Fruit fly (Drosophila melanogaster) whole organism, pupa: ENCODE data around the gene Toll-6.

Source experiments
- CG10348 ChIP-seq: fragments of 200-800 bp; sonication (Bioruptor generic); IDR thresholded peaks from 2 replicates; pipeline ENCODE4 v1.3.6; 2022; ENCODE audit warnings: missing biosample characterization, missing genetic modification characterization
- CG12605 ChIP-seq: fragments of 200-800 bp; sonication (Bioruptor generic); IDR thresholded peaks from 2 replicates; pipeline ENCODE4 v1.3.6; 2022; ENCODE audit warnings: missing biosample characterization, missing genetic modification characterization
- CG13204 ChIP-seq: fragments of 200-800 bp; sonication (Bioruptor generic); optimal IDR thresholded peaks from 2 replicates; lab custom pipeline; 2018; ENCODE audit warnings: missing biosample characterization, mild to moderate bottlenecking, missing genetic modification characterization, moderate library complexity
- CG15710 ChIP-seq: fragments of 200-800 bp; sonication (Bioruptor generic); optimal IDR thresholded peaks from 2 replicates; lab custom pipeline; 2018; ENCODE audit warnings: missing biosample characterization, mild to moderate bottlenecking, missing genetic modification characterization, moderate library complexity
- CG17806 ChIP-seq: fragments of 200-800 bp; sonication (Bioruptor generic); optimal IDR thresholded peaks from 2 replicates; lab custom pipeline; 2018; ENCODE audit warnings: missing biosample characterization, mild to moderate bottlenecking, missing genetic modification characterization, moderate library complexity
- CG32121 ChIP-seq: fragments of 200-800 bp; sonication (Bioruptor generic); IDR thresholded peaks from 2 replicates; pipeline ENCODE4 v1.3.6; 2022; ENCODE audit warnings: missing biosample characterization, missing genetic modification characterization
- CG34367 ChIP-seq: fragments of 200-800 bp; sonication (Bioruptor generic); optimal IDR thresholded peaks from 2 replicates; lab custom pipeline; 2018; ENCODE audit warnings: missing biosample characterization, mild to moderate bottlenecking, missing genetic modification characterization
- CG4496 ChIP-seq: fragments of 200-800 bp; sonication (Bioruptor generic); IDR thresholded peaks from 3 replicates; pipeline ENCODE4 v1.3.6; 2022; ENCODE audit warnings: missing biosample characterization, missing genetic modification characterization
- CG8159 ChIP-seq: fragments of 200-800 bp; sonication (Bioruptor generic); optimal IDR thresholded peaks from 3 replicates; lab custom pipeline; 2018; ENCODE audit warnings: missing biosample characterization, mild to moderate bottlenecking, missing genetic modification characterization, moderate library complexity
- CG8301 ChIP-seq: fragments of 200-800 bp; sonication (Bioruptor generic); optimal IDR thresholded peaks from 2 replicates; lab custom pipeline; 2018; ENCODE audit warnings: missing biosample characterization, mild to moderate bottlenecking, missing genetic modification characterization
- CG9948 ChIP-seq: fragments of 200-800 bp; sonication (Bioruptor generic); optimal IDR thresholded peaks from 2 replicates; lab custom pipeline; 2018; ENCODE audit warnings: missing biosample characterization, mild to moderate bottlenecking, missing genetic modification characterization, moderate library complexity
- D1 ChIP-seq: fragments of 200-800 bp; sonication (Bioruptor generic); optimal IDR thresholded peaks from 2 replicates; lab custom pipeline; 2018; ENCODE audit warnings: missing biosample characterization, mild to moderate bottlenecking, missing genetic modification characterization, moderate library complexity
- EcR ChIP-seq: fragments of 200-800 bp; sonication (Bioruptor generic); optimal IDR thresholded peaks from 3 replicates; lab custom pipeline; 2019; ENCODE audit warnings: missing biosample characterization, missing genetic modification characterization, mild to moderate bottlenecking, moderate library complexity, missing genetic modification reagents
- Ets98B ChIP-seq: fragments of 200-800 bp; sonication (Bioruptor generic); IDR thresholded peaks from 2 replicates; pipeline ENCODE4 v1.3.6; 2022; ENCODE audit warnings: missing biosample characterization, missing genetic modification characterization
- Pif1A ChIP-seq: fragments of 200-800 bp; sonication (Bioruptor generic); optimal IDR thresholded peaks from 3 replicates; lab custom pipeline; 2016; ENCODE audit warnings: missing biosample characterization, missing genetic modification characterization
- Pif1B ChIP-seq: fragments of 200-800 bp; sonication (Bioruptor generic); optimal IDR thresholded peaks from 3 replicates; lab custom pipeline; 2016; ENCODE audit warnings: missing biosample characterization, missing genetic modification characterization
- Snoo ChIP-seq: fragments of 200-800 bp; sonication (Bioruptor generic); optimal IDR thresholded peaks from 3 replicates; lab custom pipeline; 2017; ENCODE audit warnings: missing biosample characterization, mild to moderate bottlenecking, missing genetic modification characterization, inconsistent platforms
- fd96Ca ChIP-seq: fragments of 200-800 bp; sonication (Bioruptor generic); IDR thresholded peaks from 3 replicates; pipeline ENCODE4 v1.3.6; 2022; ENCODE audit warnings: missing biosample characterization, missing genetic modification characterization
- gl ChIP-seq: fragments of 200-800 bp; sonication (Bioruptor generic); optimal IDR thresholded peaks from 2 replicates; lab custom pipeline; 2018; ENCODE audit warnings: missing biosample characterization, mild to moderate bottlenecking, missing genetic modification characterization
- rn ChIP-seq: fragments of 200-800 bp; sonication (Bioruptor generic); IDR thresholded peaks from 2 replicates; pipeline ENCODE4 v1.3.6; 2022; ENCODE audit warnings: missing biosample characterization, missing genetic modification characterization

Gene Toll-6

dm6 chr3L:15348759-15349158 is 12.3 kb downstream of the Toll-6 start:
- TF ChIP-seq CG10348 (no peak), CG34367 (tag; lab: Kevin White, UChicago) (no peak), CG8159 (tag; lab: Kevin White, UChicago) (no peak), Snoo (no peak), Pif1A (GFP tag; lab: Kevin White, UChicago) (no peak), CG4496 (no peak), EcR (GFP tag; lab: Kevin White, UChicago) (no peak), CG17806 (no peak), CG32121 (no peak), fd96Ca (GFP tag; lab: Robert Waterston, UW) (no peak), rn (GFP tag; lab: Robert Waterston, UW) (no peak), D1 (no peak), CG13204 (GFP tag; lab: Kevin White, UChicago) (no peak), gl (tag; lab: Kevin White, UChicago) (no peak)
- TF ChIP-seq, all 21 proteins: peak for 0

- TF ChIP-seq Pif1A (GFP tag; lab: Kevin White, UChicago) (no peak), CG13204 (GFP tag; lab: Kevin White, UChicago) (no peak), CG32121 (no peak), Pif1B (GFP tag; lab: Kevin White, UChicago) (no peak), gl (tag; lab: Kevin White, UChicago) (no peak), CG10348 (no peak)
These were observed 15.6 kb downstream of the Toll-6 start for dm6 chr3L:15352048-15352447.

dm6 chr3L:15352483-15352882 is 16.0 kb downstream of the Toll-6 start:
- TF ChIP-seq CG17806 (no peak), Pif1B (GFP tag; lab: Kevin White, UChicago) (no peak)

dm6 chr3L:15353739-15354138 is 17.2 kb downstream of the Toll-6 start:
- TF ChIP-seq EcR (GFP tag; lab: Kevin White, UChicago): no peak
- TF ChIP-seq CG8301: no peak
- TF ChIP-seq CG17806: no peak
- no peak for TF ChIP-seq gl (tag; lab: Kevin White, UChicago)
- no peak for TF ChIP-seq Pif1B (GFP tag; lab: Kevin White, UChicago)
- TF ChIP-seq rn (GFP tag; lab: Robert Waterston, UW): no peak
- no peak for TF ChIP-seq CG12605 (GFP tag; lab: Robert Waterston, UW)
- TF ChIP-seq CG9948 (tag; lab: Kevin White, UChicago): no peak
- no peak for TF ChIP-seq CG13204 (GFP tag; lab: Kevin White, UChicago)
- TF ChIP-seq CG8159 (tag; lab: Kevin White, UChicago): no peak
- TF ChIP-seq Pif1A (GFP tag; lab: Kevin White, UChicago): no peak
- TF ChIP-seq CG15710 (tag; lab: Kevin White, UChicago): no peak
- TF ChIP-seq CG34367 (tag; lab: Kevin White, UChicago): no peak
- no peak for TF ChIP-seq D1
- no peak for TF ChIP-seq fd96Ca (GFP tag; lab: Robert Waterston, UW)
- no peak for TF ChIP-seq CG4496
- no peak for TF ChIP-seq Ets98B
- TF ChIP-seq, all 21 proteins: peak for 0

- TF ChIP-seq CG32121: no peak
- TF ChIP-seq Pif1B (GFP tag; lab: Kevin White, UChicago): no peak
- TF ChIP-seq rn (GFP tag; lab: Robert Waterston, UW): no peak
- TF ChIP-seq CG4496: no peak
- TF ChIP-seq Pif1A (GFP tag; lab: Kevin White, UChicago): no peak
- TF ChIP-seq Ets98B: no peak
- no peak for TF ChIP-seq CG34367 (tag; lab: Kevin White, UChicago)
- no peak for TF ChIP-seq Snoo
- TF ChIP-seq, all 21 proteins: peak for 0
These were observed 18.3 kb downstream of the Toll-6 start for dm6 chr3L:15354763-15355162.

dm6 chr3L:15357471-15357870 is 21.0 kb downstream of the Toll-6 start:
- TF ChIP-seq CG17806: no peak
- no peak for TF ChIP-seq CG9948 (tag; lab: Kevin White, UChicago)
- no peak for TF ChIP-seq gl (tag; lab: Kevin White, UChicago)
- TF ChIP-seq, all 21 proteins: peak for 0

- no peak for TF ChIP-seq Snoo
- TF ChIP-seq Ets98B: no peak
- no peak for TF ChIP-seq EcR (GFP tag; lab: Kevin White, UChicago)
- TF ChIP-seq CG32121: no peak
- TF ChIP-seq CG4496: no peak
- TF ChIP-seq CG34367 (tag; lab: Kevin White, UChicago): no peak
- no peak for TF ChIP-seq Pif1B (GFP tag; lab: Kevin White, UChicago)
- TF ChIP-seq rn (GFP tag; lab: Robert Waterston, UW): no peak
- no peak for TF ChIP-seq CG8159 (tag; lab: Kevin White, UChicago)
- TF ChIP-seq Pif1A (GFP tag; lab: Kevin White, UChicago): no peak
- TF ChIP-seq CG13204 (GFP tag; lab: Kevin White, UChicago): no peak
These were observed 29.8 kb downstream of the Toll-6 start for dm6 chr3L:15366310-15366709.
